Fruit fly (Drosophila melanogaster) Kc167 (cell line): ENCODE results near the gene CG2200.

Experiments used
- Myc ChIP-seq: fragments of >200 bp; optimal IDR thresholded peaks from 2 replicates; lab custom pipeline; 2017; ENCODE audit warnings: missing external identifiers
- Sin3A ChIP-seq: fragments of >200 bp; optimal IDR thresholded peaks from 2 replicates; lab custom pipeline; 2018; ENCODE audit warnings: missing external identifiers
- h ChIP-seq: fragments of >200 bp; optimal IDR thresholded peaks from 3 replicates; lab custom pipeline; 2018; ENCODE audit warnings: missing external identifiers
- insv ChIP-seq: fragments of >200 bp; optimal IDR thresholded peaks from 3 replicates; lab custom pipeline; 2018; ENCODE audit warnings: missing external identifiers
- psq ChIP-seq: fragments of >200 bp; optimal IDR thresholded peaks from 2 replicates; lab custom pipeline; 2017; ENCODE audit warnings: missing external identifiers
- ttk ChIP-seq: sonication (Bioruptor generic); optimal IDR thresholded peaks from 2 replicates; lab custom pipeline; 2017; ENCODE audit warnings: missing external identifiers

Gene CG2200

DNA sequence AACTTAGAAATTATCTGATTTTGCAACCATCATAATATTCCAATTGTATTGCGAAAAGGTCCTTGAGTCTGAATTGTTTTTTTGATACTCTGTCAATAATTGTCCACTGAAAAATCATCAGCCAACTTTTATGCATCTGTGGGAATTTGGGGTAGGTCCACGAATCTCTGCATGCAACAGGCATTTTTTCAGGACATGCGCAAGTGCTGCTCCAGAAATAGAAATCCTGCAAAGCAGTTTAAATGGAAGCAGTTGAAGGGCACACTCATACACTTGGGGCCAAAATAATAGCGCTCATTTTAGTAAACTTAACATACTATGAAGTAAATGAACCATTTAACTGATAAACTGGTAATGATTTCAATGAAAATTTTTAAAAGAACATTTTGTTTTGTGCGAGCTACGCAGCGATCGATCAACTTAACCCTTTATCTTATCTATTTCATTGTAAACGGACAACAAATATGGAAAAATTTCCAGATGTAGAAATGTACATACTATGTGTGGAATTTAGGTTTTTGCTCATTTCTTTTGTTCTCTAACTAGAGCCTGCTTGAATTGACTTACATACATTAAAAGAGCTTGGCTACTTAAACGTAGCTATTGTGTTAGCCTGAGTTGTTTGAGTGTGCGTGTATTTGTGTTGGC lies 36.2 kb downstream of the CG2200 start:
- TF ChIP-seq Myc (no peak), insv (lab: Kevin White, UChicago) (no peak), ttk (lab: Kevin White, UChicago) (no peak), h (lab: Kevin White, UChicago) (no peak), Sin3A (lab: Kevin White, UChicago) (no peak), psq (lab: Kevin White, UChicago) (no peak)

DNA sequence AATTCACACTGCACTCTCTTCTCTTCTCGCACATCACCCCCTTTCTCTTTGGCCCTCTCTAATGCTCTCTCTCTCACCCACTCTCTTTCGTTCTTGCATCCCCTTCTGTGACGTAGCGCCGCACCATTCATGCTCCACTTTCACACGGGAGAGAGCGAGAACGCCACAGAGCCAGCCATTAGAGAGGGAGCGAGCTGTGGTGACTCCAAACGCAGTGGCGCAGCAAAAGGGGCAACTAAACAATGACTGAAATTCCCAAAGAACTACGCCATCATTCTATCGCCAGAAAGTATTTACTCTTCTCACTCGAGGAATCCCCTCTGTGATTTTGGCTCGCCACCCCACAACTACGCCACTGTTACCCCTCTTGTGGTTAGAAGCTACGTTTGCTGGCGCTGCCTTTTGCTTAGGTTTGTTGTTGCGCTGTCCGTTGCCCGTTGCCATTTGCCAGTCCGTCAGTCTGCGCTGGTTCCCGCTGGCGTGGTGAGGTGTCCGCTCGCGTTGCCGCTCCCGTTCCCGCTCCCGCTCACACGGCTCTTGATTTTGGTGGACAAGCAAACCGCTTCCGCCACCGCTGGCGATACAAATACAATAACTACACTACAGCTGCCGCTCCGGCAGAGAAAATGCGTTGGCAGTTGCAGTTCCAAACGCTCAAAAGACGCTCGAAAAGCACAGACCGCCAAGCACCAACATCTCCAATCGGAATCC lies 37.1 kb downstream of the CG2200 start:
- TF ChIP-seq psq (lab: Kevin White, UChicago): no peak
- TF ChIP-seq insv (lab: Kevin White, UChicago): no peak
- no peak for TF ChIP-seq ttk (lab: Kevin White, UChicago)
- no peak for TF ChIP-seq h (lab: Kevin White, UChicago)
- TF ChIP-seq Sin3A (lab: Kevin White, UChicago): no peak
- no peak for TF ChIP-seq Myc

DNA sequence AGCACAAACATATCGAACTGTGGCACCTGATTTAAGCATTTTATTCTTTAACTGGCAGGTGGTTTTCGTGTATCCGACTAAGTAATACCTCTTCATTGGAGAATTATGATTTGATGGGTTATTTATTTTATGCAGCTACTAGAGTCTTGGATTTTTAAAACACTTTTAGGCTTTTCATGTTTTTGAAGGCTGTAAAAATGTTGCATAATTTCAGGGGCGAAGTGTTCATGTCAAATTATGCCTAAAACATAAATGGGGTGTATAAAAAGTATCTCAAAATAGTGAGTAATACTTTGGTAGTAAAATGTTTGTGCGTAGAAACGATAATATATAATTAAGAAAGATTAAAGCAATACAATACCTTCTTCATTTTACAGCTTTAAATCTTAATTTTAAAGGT lies 40.7 kb downstream of the CG2200 start:
- TF ChIP-seq Sin3A (lab: Kevin White, UChicago) (no peak), Myc (no peak), psq (lab: Kevin White, UChicago) (no peak), ttk (lab: Kevin White, UChicago) (no peak), h (lab: Kevin White, UChicago) (no peak), insv (lab: Kevin White, UChicago) (no peak)

DNA sequence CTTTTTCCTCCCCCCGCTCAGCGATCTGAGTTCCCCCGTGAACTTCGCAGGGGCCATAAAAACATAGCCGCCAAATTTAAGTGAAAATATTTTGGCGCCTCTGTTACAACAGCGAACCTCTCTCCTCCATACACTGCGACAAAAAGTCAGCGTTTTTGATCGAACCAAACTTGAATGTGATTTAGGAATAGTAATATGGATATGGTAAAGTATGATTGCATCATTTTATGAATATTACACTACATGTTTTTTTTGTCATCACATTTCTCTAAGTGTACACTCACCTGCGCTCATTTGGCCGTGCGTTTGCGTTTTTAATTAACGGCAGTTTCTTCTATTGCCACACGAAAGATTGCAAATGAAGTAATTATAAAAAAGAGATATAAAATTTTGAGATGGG lies 41.6 kb downstream of the CG2200 start:
- TF ChIP-seq Myc (no peak), insv (lab: Kevin White, UChicago) (no peak), h (lab: Kevin White, UChicago) (no peak), ttk (lab: Kevin White, UChicago) (no peak), Sin3A (lab: Kevin White, UChicago) (no peak), psq (lab: Kevin White, UChicago) (no peak)

DNA sequence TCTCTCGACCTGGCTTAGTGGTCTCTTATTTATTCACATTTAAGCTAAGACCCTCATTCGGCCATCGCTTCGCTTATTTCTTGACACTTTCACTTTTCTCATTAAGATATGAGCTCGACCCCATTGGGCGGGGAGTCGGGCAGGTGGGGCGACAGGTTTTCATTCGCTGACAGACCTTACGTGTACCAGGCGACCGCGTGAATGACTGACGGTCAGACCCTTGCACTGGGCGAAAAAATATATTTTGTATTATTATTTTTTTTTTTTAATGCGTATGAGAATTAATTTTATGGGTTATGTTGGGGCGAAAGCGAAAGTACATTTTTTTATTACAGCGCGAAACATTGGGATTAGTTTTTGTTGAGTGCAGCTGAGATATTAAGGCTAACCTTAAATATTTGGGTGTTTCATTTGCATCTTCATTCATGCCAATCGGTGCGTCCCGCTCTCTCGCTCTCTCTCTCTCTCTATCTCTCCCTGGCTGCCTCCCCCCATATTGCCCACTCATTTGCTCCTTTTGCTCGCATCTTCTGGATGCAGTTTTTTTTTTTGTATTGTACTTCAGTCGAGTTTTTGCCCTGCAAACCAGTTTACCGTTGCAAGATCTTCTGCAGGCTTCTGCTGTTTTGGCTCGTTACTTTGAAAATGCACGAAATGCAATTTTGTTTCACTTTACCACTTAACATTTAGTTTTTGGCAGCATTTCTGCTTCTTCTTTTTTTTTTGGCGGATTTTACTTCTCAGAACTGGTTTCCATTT lies 43.0 kb downstream of the CG2200 start:
- TF ChIP-seq insv (lab: Kevin White, UChicago) (no peak), h (lab: Kevin White, UChicago) (no peak), Sin3A (lab: Kevin White, UChicago) (no peak), Myc (no peak), ttk (lab: Kevin White, UChicago) (no peak), psq (lab: Kevin White, UChicago) (no peak)

DNA sequence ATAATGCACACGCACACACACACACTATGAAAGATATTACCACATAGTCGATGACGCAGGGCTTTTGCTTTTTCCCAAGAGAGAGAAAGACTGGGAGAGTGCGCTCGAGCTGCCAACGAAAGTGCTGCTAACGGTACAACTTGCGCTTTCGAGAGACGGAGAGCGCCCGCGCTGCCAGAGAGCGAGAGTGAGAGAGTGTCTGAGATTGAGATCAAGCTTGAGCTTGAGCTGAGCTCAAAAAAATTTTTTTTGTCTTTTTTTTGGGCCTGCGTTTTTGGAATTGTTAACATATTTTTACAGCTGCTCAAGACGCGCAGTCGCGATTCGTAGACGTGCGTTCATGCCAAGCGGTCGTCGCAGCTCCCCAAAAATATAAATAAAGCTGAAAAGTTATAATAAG lies 44.8 kb downstream of the CG2200 start, which contains the start of gene CG32645:
TSS of gene CG32645 (plus strand) at position 313 of the 400 bp plus-strand sequence.
- TF ChIP-seq insv (lab: Kevin White, UChicago) (no peak), Sin3A (lab: Kevin White, UChicago) (no peak), Myc (no peak), psq (lab: Kevin White, UChicago) (no peak), ttk (lab: Kevin White, UChicago) (no peak), h (lab: Kevin White, UChicago) (no peak)

DNA sequence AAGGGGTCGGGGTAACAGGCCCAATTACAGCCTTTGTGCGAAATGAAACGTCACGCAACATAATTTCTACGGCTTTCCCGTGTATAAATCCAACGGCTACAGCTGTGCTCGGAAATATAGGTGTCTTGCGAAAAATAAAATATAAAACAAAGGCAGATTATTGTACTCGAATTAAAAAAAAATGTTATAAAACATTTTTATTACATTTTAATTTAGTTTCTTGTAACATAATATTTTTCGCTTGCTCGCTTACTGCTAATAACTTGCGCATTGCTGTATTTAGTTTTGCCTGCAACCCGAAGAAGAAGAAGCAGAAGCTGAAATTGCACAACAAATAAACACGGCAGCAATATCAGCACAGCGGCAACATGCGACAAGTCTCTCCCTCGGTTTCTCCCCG lies 49.0 kb downstream of the CG2200 start:
- no peak for TF ChIP-seq psq (lab: Kevin White, UChicago)
